Worm (Caenorhabditis elegans): ENCODE data around the gene vps-32.1.

ce11 chrII:6616135-6616534, 26.6 kb downstream of the vps-32.1 start:
- TF ChIP-seq rpc-1 (optimal IDR thresholded peaks at IDR 0.05) (no peak), rpc-1 (tag; optimal IDR thresholded peaks at IDR 0.05) (no peak), snpc-4 (GFP tag; optimal IDR thresholded peaks at IDR 0.05) (no peak), snpc-4 (tag; optimal IDR thresholded peaks at IDR 0.05) (no peak), tlf-1 (GFP tag; optimal IDR thresholded peaks at IDR 0.05) (no peak), ama-1 (optimal IDR thresholded peaks at IDR 0.05) (no peak), ama-1 (GFP tag; optimal IDR thresholded peaks at IDR 0.05) (no peak), F22D6.2 (tag; optimal IDR thresholded peaks at IDR 0.05) (no peak), pha-4 (tag; optimal IDR thresholded peaks at IDR 0.05) (no peak)

Data from whole organism, young adult.